Worm (Caenorhabditis elegans) whole organism, L4 larva: ENCODE results near the gene B0563.8.

ENCODE experiments used
- F10B5.3 ChIP-seq: sonication (generic microtip); optimal IDR thresholded peaks from 2 replicates; lab custom pipeline; 2016; ENCODE audit warnings: mild to moderate bottlenecking, missing genetic modification characterization, missing compliant biosample characterization
- F44E2.7 ChIP-seq: fragments of 200-800 bp; sonication (Bioruptor generic); IDR thresholded peaks from 2 replicates; pipeline ENCODE4 v2.1.2; 2022; ENCODE audit warnings: missing genetic modification characterization, missing compliant biosample characterization
- R02D3.7 ChIP-seq: fragments of 150-350 bp; sonication (generic microtip); optimal IDR thresholded peaks from 3 replicates; lab custom pipeline; 2014; ENCODE audit warnings: missing biosample characterization, missing genetic modification characterization
- T26A8.4 ChIP-seq: fragments of 200-800 bp; sonication (Bioruptor generic); IDR thresholded peaks from 2 replicates; pipeline ENCODE4 v1.3.6; 2022; ENCODE audit warnings: missing genetic modification characterization, missing compliant biosample characterization
- Y105C5A.15 ChIP-seq: fragments of 200-800 bp; sonication (Bioruptor generic); IDR thresholded peaks from 2 replicates; pipeline ENCODE4 v1.3.6; 2022; ENCODE audit warnings: missing genetic modification characterization, missing compliant biosample characterization
- Y48G9A.11 ChIP-seq: fragments of 200-800 bp; sonication (Bioruptor generic); IDR thresholded peaks from 2 replicates; pipeline ENCODE4 v1.3.6; 2022; ENCODE audit warnings: missing genetic modification reagents, missing genetic modification characterization, missing compliant biosample characterization
- ZK337.2 ChIP-seq: fragments of 200-800 bp; sonication (Bioruptor generic); IDR thresholded peaks from 2 replicates; pipeline ENCODE4 v1.3.6; 2022; ENCODE audit warnings: missing genetic modification reagents, missing genetic modification characterization, missing compliant biosample characterization
- ama-1 ChIP-seq: fragments of 150-350 bp; optimal IDR thresholded peaks from 2 replicates; lab custom pipeline; 2014; ENCODE audit warnings: inconsistent platforms, mixed read lengths
- ceh-62 ChIP-seq: sonication (generic microtip); optimal IDR thresholded peaks from 2 replicates; lab custom pipeline; 2017; ENCODE audit warnings: missing biosample characterization, missing genetic modification characterization
- ceh-82 ChIP-seq: sonication (generic microtip); optimal IDR thresholded peaks from 2 replicates; lab custom pipeline; 2017; ENCODE audit warnings: missing biosample characterization, missing genetic modification characterization
- ces-1 ChIP-seq: fragments of 150-350 bp; sonication (generic microtip); optimal IDR thresholded peaks from 4 replicates; lab custom pipeline; 2014; ENCODE audit warnings: missing biosample characterization, missing genetic modification reagents, missing genetic modification characterization
- cey-2 ChIP-seq: sonication (generic microtip); optimal IDR thresholded peaks from 3 replicates; lab custom pipeline; 2017; ENCODE audit warnings: missing genetic modification characterization, mild to moderate bottlenecking, missing compliant biosample characterization, antibody characterized with exemption, borderline replicate concordance; ENCODE audit not compliant: insufficient read depth
- daf-19 ChIP-seq: fragments of 200-800 bp; sonication (Bioruptor generic); conservative IDR thresholded peaks from 2 replicates; pipeline ENCODE4 v1.3.6; 2022; ENCODE audit warnings: missing genetic modification characterization, missing compliant biosample characterization
- daf-8 ChIP-seq: fragments of 200-800 bp; sonication (Bioruptor generic); IDR thresholded peaks from 2 replicates; pipeline ENCODE4 v1.3.6; 2022; ENCODE audit warnings: missing genetic modification characterization, missing compliant biosample characterization
- dmd-6 ChIP-seq: fragments of 200-800 bp; sonication (Bioruptor generic); IDR thresholded peaks from 2 replicates; pipeline ENCODE4 v1.3.6; 2022; ENCODE audit warnings: missing genetic modification reagents, missing genetic modification characterization, missing compliant biosample characterization
- dmd-9 ChIP-seq: fragments of 200-800 bp; sonication (Bioruptor generic); IDR thresholded peaks from 2 replicates; pipeline ENCODE4 v1.3.6; 2022; ENCODE audit warnings: missing genetic modification reagents, missing genetic modification characterization, missing compliant biosample characterization
- dpl-1 ChIP-seq: fragments of 150-350 bp; optimal IDR thresholded peaks from 2 replicates; lab custom pipeline; 2014; ENCODE audit warnings: missing biosample characterization, missing genetic modification reagents, missing genetic modification characterization
- dve-1 ChIP-seq: sonication (generic microtip); optimal IDR thresholded peaks from 2 replicates; lab custom pipeline; 2017; ENCODE audit warnings: antibody characterized with exemption, mild to moderate bottlenecking, missing genetic modification characterization, missing compliant biosample characterization; ENCODE audit not compliant: insufficient read depth
- egl-27 ChIP-seq: sonication (generic microtip); optimal IDR thresholded peaks from 3 replicates; lab custom pipeline; 2017; ENCODE audit warnings: missing biosample characterization, missing genetic modification reagents, missing genetic modification characterization
- egl-43 ChIP-seq: fragments of 200-800 bp; sonication (Bioruptor generic); IDR thresholded peaks from 2 replicates; pipeline ENCODE4 v1.3.6; 2022; ENCODE audit warnings: missing genetic modification reagents, missing genetic modification characterization, missing compliant biosample characterization
- gei-8 ChIP-seq: fragments of 200-800 bp; sonication (Bioruptor generic); optimal IDR thresholded peaks from 2 replicates; lab custom pipeline; 2018; ENCODE audit warnings: mild to moderate bottlenecking, missing genetic modification characterization, missing compliant biosample characterization
- hlh-11 ChIP-seq: fragments of 200-800 bp; sonication (Bioruptor generic); optimal IDR thresholded peaks from 2 replicates; lab custom pipeline; 2018; ENCODE audit warnings: mild to moderate bottlenecking, missing genetic modification characterization, missing compliant biosample characterization
- hlh-30 ChIP-seq: sonication (generic microtip); optimal IDR thresholded peaks from 2 replicates; lab custom pipeline; 2017; ENCODE audit warnings: antibody characterized with exemption, mild to moderate bottlenecking, missing genetic modification characterization, missing compliant biosample characterization; ENCODE audit not compliant: insufficient read depth
- lim-7 ChIP-seq: fragments of 200-800 bp; sonication (Bioruptor generic); IDR thresholded peaks from 2 replicates; pipeline ENCODE4 v1.3.6; 2022; ENCODE audit warnings: missing genetic modification characterization, missing compliant biosample characterization
- lin-1 ChIP-seq: fragments of 200-800 bp; sonication (Bioruptor generic); IDR thresholded peaks from 2 replicates; pipeline ENCODE4 v1.3.6; 2022; ENCODE audit warnings: missing genetic modification reagents, missing genetic modification characterization, missing compliant biosample characterization
- lin-13 ChIP-seq: fragments of 150-350 bp; optimal IDR thresholded peaks from 2 replicates; lab custom pipeline; 2014; ENCODE audit warnings: missing biosample characterization, missing genetic modification reagents, missing genetic modification characterization
- lin-29 ChIP-seq: fragments of 200-800 bp; sonication (Bioruptor generic); IDR thresholded peaks from 2 replicates; pipeline ENCODE4 v1.3.6; 2022; ENCODE audit warnings: missing genetic modification reagents, missing genetic modification characterization, missing compliant biosample characterization
- lsy-2 ChIP-seq, 2 experiments: fragments of 150-350 bp in 1 of 2; sonication (generic microtip) in 1 of 2; optimal IDR thresholded peaks; 2 replicates each; lab custom pipeline; 2014 to 2017; ENCODE audit warnings: missing biosample characterization in 2 of 2, missing genetic modification characterization in 2 of 2
- madf-9 ChIP-seq: fragments of 200-800 bp; sonication (Bioruptor generic); conservative IDR thresholded peaks from 2 replicates; pipeline ENCODE4 v1.3.6; 2022; ENCODE audit warnings: missing genetic modification reagents, missing genetic modification characterization, missing compliant biosample characterization
- mep-1 ChIP-seq: fragments of 150-350 bp; sonication (generic microtip); optimal IDR thresholded peaks from 3 replicates; lab custom pipeline; 2014; ENCODE audit warnings: missing biosample characterization, missing genetic modification characterization
- mes-2 ChIP-seq: sonication (generic microtip); optimal IDR thresholded peaks from 2 replicates; lab custom pipeline; 2016; ENCODE audit warnings: missing genotype, mild to moderate bottlenecking, missing genetic modification characterization, missing compliant biosample characterization; ENCODE audit not compliant: poor library complexity, severe bottlenecking
- nhr-237 ChIP-seq: sonication (generic microtip); optimal IDR thresholded peaks from 2 replicates; lab custom pipeline; 2017; ENCODE audit warnings: missing biosample characterization, missing genetic modification characterization
- nhr-25 ChIP-seq: sonication (generic microtip); optimal IDR thresholded peaks from 2 replicates; lab custom pipeline; 2017; ENCODE audit warnings: missing genetic modification characterization, mild to moderate bottlenecking, missing compliant biosample characterization, antibody characterized with exemption, moderate library complexity, borderline replicate concordance; ENCODE audit not compliant: insufficient read depth
- nhr-28 ChIP-seq: fragments of 150-350 bp; optimal IDR thresholded peaks from 2 replicates; lab custom pipeline; 2014; ENCODE audit warnings: missing biosample characterization, missing genetic modification characterization
- nhr-41 ChIP-seq: fragments of 200-800 bp; sonication (Bioruptor generic); IDR thresholded peaks from 2 replicates; pipeline ENCODE4 v1.3.6; 2022; ENCODE audit warnings: missing genetic modification reagents, missing genetic modification characterization, missing compliant biosample characterization
- nhr-48 ChIP-seq: sonication (generic microtip); optimal IDR thresholded peaks from 2 replicates; lab custom pipeline; 2016; ENCODE audit warnings: mild to moderate bottlenecking, missing genetic modification characterization, missing compliant biosample characterization
- nhr-76 ChIP-seq: fragments of 150-350 bp; optimal IDR thresholded peaks from 2 replicates; lab custom pipeline; 2014; ENCODE audit warnings: missing biosample characterization, missing genetic modification characterization
- pha-4 ChIP-seq, 2 experiments: fragments of 150-350 bp in 1 of 2; fragments of 200-800 bp in 1 of 2; sonication (Bioruptor generic) in 1 of 2; IDR thresholded peaks in 1 of 2; optimal IDR thresholded peaks in 1 of 2; 2 replicates each; pipeline versions ENCODE4 v1.3.6 to Lab custom; 2014 to 2022; ENCODE audit warnings: missing genetic modification characterization in 2 of 2, missing genetic modification reagents in 2 of 2, missing biosample characterization in 1 of 2, missing compliant biosample characterization in 1 of 2
- php-3 ChIP-seq: fragments of 200-800 bp; sonication (Bioruptor generic); IDR thresholded peaks from 2 replicates; pipeline ENCODE4 v1.3.6; 2022; ENCODE audit warnings: missing genetic modification reagents, missing genetic modification characterization, missing compliant biosample characterization
- saeg-2 ChIP-seq: fragments of 200-800 bp; sonication (Bioruptor generic); IDR thresholded peaks from 2 replicates; pipeline ENCODE4 v1.3.6; 2022; ENCODE audit warnings: missing genetic modification reagents, missing genetic modification characterization, missing compliant biosample characterization
- set-16 ChIP-seq: fragments of 200-800 bp; sonication (Bioruptor generic); IDR thresholded peaks from 2 replicates; pipeline ENCODE4 v1.3.6; 2022; ENCODE audit warnings: missing genetic modification reagents, missing genetic modification characterization, missing compliant biosample characterization
- skn-1 ChIP-seq: fragments of 150-350 bp; optimal IDR thresholded peaks from 2 replicates; lab custom pipeline; 2014; ENCODE audit warnings: missing biosample characterization, missing genetic modification characterization
- snpc-1.2 ChIP-seq: fragments of 200-800 bp; sonication (Bioruptor generic); IDR thresholded peaks from 2 replicates; pipeline ENCODE4 v1.3.6; 2022; ENCODE audit warnings: missing genetic modification reagents, missing genetic modification characterization, missing compliant biosample characterization
- spr-1 ChIP-seq: sonication (generic microtip); optimal IDR thresholded peaks from 2 replicates; lab custom pipeline; 2016; ENCODE audit warnings: mild to moderate bottlenecking, missing genetic modification characterization, missing compliant biosample characterization
- spr-3 ChIP-seq: fragments of 200-800 bp; sonication (Bioruptor generic); optimal IDR thresholded peaks from 2 replicates; lab custom pipeline; 2018; ENCODE audit warnings: mild to moderate bottlenecking, missing genetic modification characterization, missing compliant biosample characterization
- tag-97 ChIP-seq: fragments of 200-800 bp; sonication (Bioruptor generic); IDR thresholded peaks from 2 replicates; pipeline ENCODE4 v1.3.6; 2022; ENCODE audit warnings: missing genetic modification characterization, missing compliant biosample characterization
- tra-1 ChIP-seq: fragments of 200-800 bp; sonication (Bioruptor generic); IDR thresholded peaks from 2 replicates; pipeline ENCODE4 v1.3.6; 2022; ENCODE audit warnings: missing genetic modification reagents, missing genetic modification characterization, missing compliant biosample characterization
- unc-62 ChIP-seq, 3 experiments: fragments of 150-350 bp in 1 of 3; sonication (generic microtip); optimal IDR thresholded peaks in 2 of 3; peaks in 1 of 3; 1 replicate in 1 of 3; 2 replicates in 2 of 3; lab custom pipeline; 2014 to 2017; ENCODE audit warnings: missing biosample characterization in 3 of 3, missing genetic modification characterization in 3 of 3, missing genetic modification reagents in 3 of 3, missing genotype in 1 of 3
- zfp-3 ChIP-seq: fragments of 200-800 bp; sonication (Bioruptor generic); conservative IDR thresholded peaks from 2 replicates; pipeline ENCODE4 v1.3.6; 2022; ENCODE audit warnings: missing genetic modification reagents, missing genetic modification characterization, missing compliant biosample characterization
- ztf-11 ChIP-seq: fragments of 150-350 bp; optimal IDR thresholded peaks from 2 replicates; lab custom pipeline; 2014; ENCODE audit warnings: missing biosample characterization, missing genetic modification characterization

B0563.8 gene

ce11 chrX:9150269-9150744, 24.0 kb downstream of the B0563.8 start, which contains the start of gene tmbi-4 (continued):
- TF ChIP-seq ces-1: no peak
- no peak for TF ChIP-seq R02D3.7 (tag; lab: Kevin White, UChicago)
- TF ChIP-seq spr-1: no peak
- no peak for TF ChIP-seq nhr-48
- TF ChIP-seq T26A8.4 (GFP tag; lab: Robert Waterston, UW): no peak
- TF ChIP-seq F44E2.7 (GFP tag; lab: Robert Waterston, UW): no peak
- TF ChIP-seq madf-9 (GFP tag; lab: Robert Waterston, UW): no peak
- peak; percentile 76 for TF ChIP-seq mes-2
- TF ChIP-seq daf-19 (GFP tag; lab: Robert Waterston, UW): no peak
- no peak for TF ChIP-seq ztf-11 (tag; lab: Kevin White, UChicago)
- TF ChIP-seq snpc-1.2 (GFP tag; lab: Robert Waterston, UW): no peak
- no peak for TF ChIP-seq skn-1
- no peak for TF ChIP-seq tag-97 (GFP tag; lab: Robert Waterston, UW)
- TF ChIP-seq Y105C5A.15 (GFP tag; lab: Robert Waterston, UW): no peak
- no peak for TF ChIP-seq nhr-76 (tag; lab: Kevin White, UChicago)
- no peak for TF ChIP-seq set-16
- TF ChIP-seq egl-27 (tag; lab: Kevin White, UChicago): no peak
- no peak for TF ChIP-seq php-3 (GFP tag; lab: Robert Waterston, UW)
- TF ChIP-seq ceh-82 (tag; lab: Kevin White, UChicago): no peak
- no peak for TF ChIP-seq lin-13 (GFP tag; lab: Kevin White, UChicago)
- TF ChIP-seq lsy-2 (tag; optimal IDR thresholded peaks at IDR 0.05; lab: Kevin White, UChicago): peak in 1 of 2 experiments; percentile 67
- TF ChIP-seq F10B5.3 (tag; lab: Kevin White, UChicago): no peak
- no peak for TF ChIP-seq ceh-62 (tag; lab: Kevin White, UChicago)
- TF ChIP-seq nhr-25 (tag; lab: Kevin White, UChicago): no peak
- TF ChIP-seq nhr-41 (GFP tag; lab: Robert Waterston, UW): no peak
- TF ChIP-seq tra-1: no peak
- TF ChIP-seq lin-29: no peak
- peak; percentile 87 for TF ChIP-seq hlh-30 (tag; lab: Kevin White, UChicago)
- no peak for TF ChIP-seq zfp-3
- no peak for TF ChIP-seq dmd-9 (GFP tag; lab: Robert Waterston, UW)
- no peak for TF ChIP-seq Y48G9A.11 (GFP tag; lab: Robert Waterston, UW)
- peak in 1 of 2 experiments; percentile 87 for TF ChIP-seq unc-62 (GFP tag; optimal IDR thresholded peaks at IDR 0.05 in 1 of 2; lab: Kevin White, UChicago)
- no peak for TF ChIP-seq unc-62 (tag; optimal IDR thresholded peaks at IDR 0.05; lab: Kevin White, UChicago)
- TF ChIP-seq spr-3 (GFP tag; lab: Kevin White, UChicago): no peak
- TF ChIP-seq mep-1 (tag; lab: Kevin White, UChicago): peak; percentile 74
- no peak for TF ChIP-seq egl-43 (GFP tag; lab: Robert Waterston, UW)
- TF ChIP-seq hlh-11 (tag; lab: Kevin White, UChicago): peak; percentile 77
- peak; percentile 67 for TF ChIP-seq nhr-28 (tag; lab: Kevin White, UChicago)
- TF ChIP-seq pha-4 (GFP tag; IDR thresholded peaks at IDR 0.05; lab: Robert Waterston, UW): no peak
- TF ChIP-seq pha-4 (tag; optimal IDR thresholded peaks at IDR 0.05; lab: Kevin White, UChicago): peak; percentile 69
- no peak for TF ChIP-seq saeg-2 (GFP tag; lab: Robert Waterston, UW)
- TF ChIP-seq dmd-6 (GFP tag; lab: Robert Waterston, UW): peak; percentile 47
- no peak for TF ChIP-seq daf-8 (GFP tag; lab: Robert Waterston, UW)
- no peak for TF ChIP-seq nhr-237 (tag; lab: Kevin White, UChicago)
- TF ChIP-seq cey-2 (tag; lab: Kevin White, UChicago): no peak
- TF ChIP-seq ama-1 (lab: Kevin White, UChicago): no peak
- no peak for TF ChIP-seq lin-1 (GFP tag; lab: Robert Waterston, UW)
- TF ChIP-seq dve-1: peak; percentile 65
- no peak for TF ChIP-seq gei-8 (GFP tag; lab: Kevin White, UChicago)
- TF ChIP-seq ZK337.2 (GFP tag; lab: Robert Waterston, UW): no peak
- TF ChIP-seq lim-7: no peak
- TF ChIP-seq dpl-1 (GFP tag; lab: Kevin White, UChicago): peak; percentile 24
